Fruit fly (Drosophila melanogaster): ENCODE results near the gene hoip.

Gene hoip

dm6 chr2L:9728791-9729190 lies 29.2 kb downstream of the hoip start:
- TF ChIP-seq Blimp-1 (GFP tag; optimal IDR thresholded peaks at IDR 0.05) (peak; percentile 10), abd-A (tag; optimal IDR thresholded peaks at IDR 0.05) (peak; percentile 44), C15 (GFP tag; IDR thresholded peaks at IDR 0.05) (no peak), CG7745 (tag; optimal IDR thresholded peaks at IDR 0.05) (no peak), zen2 (GFP tag; IDR thresholded peaks at IDR 0.05; ENCODE audit: partially characterized antibody) (no peak), CG13894 (tag; optimal IDR thresholded peaks at IDR 0.05) (peak; percentile 76), vvl (GFP tag; IDR thresholded peaks at IDR 0.05) (peak; percentile 69), CG12769 (tag; optimal IDR thresholded peaks at IDR 0.05) (peak; percentile 70), Vsx1 (GFP tag; optimal IDR thresholded peaks at IDR 0.05) (peak; percentile 34), odd (GFP tag; optimal IDR thresholded peaks at IDR 0.05) (no peak), oc (tag; optimal IDR thresholded peaks at IDR 0.05) (peak; percentile 67), chinmo (GFP tag; IDR thresholded peaks at IDR 0.05; ENCODE audit: partially characterized antibody) (peak; percentile 75; the same call in 2 of the 4 replicates)

dm6 chr2L:9729618-9730284 lies 30.2 kb downstream of the hoip start, which contains the start of gene CG13116:
Gene CG13116 (plus strand): TSS chr2L:9729940.
- no peak for TF ChIP-seq NfI (GFP tag; optimal IDR thresholded peaks at IDR 0.05)
- TF ChIP-seq ac (GFP tag; optimal IDR thresholded peaks at IDR 0.05): no peak
- TF ChIP-seq CG9817 (tag; optimal IDR thresholded peaks at IDR 0.05): no peak
- peak; percentile 56 for TF ChIP-seq Ets65A (GFP tag)
- no peak for TF ChIP-seq Hmx (GFP tag; optimal IDR thresholded peaks at IDR 0.05)
- peak; percentile 70; the same call in 2 of the 3 replicates for TF ChIP-seq z (GFP tag; IDR thresholded peaks at IDR 0.05)
- no peak for TF ChIP-seq CG16779 (GFP tag; IDR thresholded peaks at IDR 0.05)
- peak; percentile 76 for TF ChIP-seq Deaf1 (tag; optimal IDR thresholded peaks at IDR 0.05)
- TF ChIP-seq CG12769 (tag; optimal IDR thresholded peaks at IDR 0.05): peak; percentile 18
- TF ChIP-seq BEAF-32 (GFP tag; optimal IDR thresholded peaks at IDR 0.05): no peak

- TF ChIP-seq CG31365 (tag; optimal IDR thresholded peaks at IDR 0.05): peak; percentile 93
- no peak for TF ChIP-seq YL-1 (GFP tag; optimal IDR thresholded peaks at IDR 0.05)
- 0 out of 3 replicates have a peak, but pooled peaks have one; percentile 33 for TF ChIP-seq CG6791 (GFP tag; IDR thresholded peaks at IDR 0.05; ENCODE audit: partially characterized antibody)
- TF ChIP-seq CG18262 (tag; optimal IDR thresholded peaks at IDR 0.05): no peak
- peak; percentile 28 for TF ChIP-seq zen (tag; optimal IDR thresholded peaks at IDR 0.05)
- peak in 1 of 2 experiments; percentile 23 for TF ChIP-seq Hr78 (GFP tag; optimal IDR thresholded peaks at IDR 0.05)
- no peak for TF ChIP-seq CG7745 (tag; optimal IDR thresholded peaks at IDR 0.05)
- peak; percentile 30 for TF ChIP-seq kni (GFP tag; optimal IDR thresholded peaks at IDR 0.05)
- 0 out of 2 replicates have a peak, but pooled peaks have one; percentile 16 for TF ChIP-seq nerfin-2 (GFP tag; IDR thresholded peaks at IDR 0.05; ENCODE audit: partially characterized antibody)
- peak; percentile 95 for TF ChIP-seq CG8478 (optimal IDR thresholded peaks at IDR 0.05)
- peak; percentile 12 for TF ChIP-seq ewg (GFP tag; optimal IDR thresholded peaks at IDR 0.05)
- TF ChIP-seq knrl (GFP tag; IDR thresholded peaks at IDR 0.05; ENCODE audit: partially characterized antibody): peak; percentile 29; the same call in 1 of the 3 replicates
- TF ChIP-seq CG2678 (tag; optimal IDR thresholded peaks at IDR 0.05): no peak
- TF ChIP-seq CG10321 (GFP tag; IDR thresholded peaks at IDR 0.05): 0 out of 2 replicates have a peak, but pooled peaks have one; percentile 23
- TF ChIP-seq Bdp1 (GFP tag; optimal IDR thresholded peaks at IDR 0.05): no peak
- TF ChIP-seq CG8290 (GFP tag; optimal IDR thresholded peaks at IDR 0.05): peak; percentile 35
- TF ChIP-seq CG8290 (tag; optimal IDR thresholded peaks at IDR 0.05): no peak
- TF ChIP-seq HLH3B (GFP tag; IDR thresholded peaks at IDR 0.05): 0 out of 2 replicates have a peak, but pooled peaks have one; percentile 14
- TF ChIP-seq Dfd (GFP tag; optimal IDR thresholded peaks at IDR 0.05): peak in 1 of 2 experiments; percentile 23
- peak; percentile 95 for TF ChIP-seq CG2199 (GFP tag; IDR thresholded peaks at IDR 0.05)
- no peak for TF ChIP-seq Spps (tag; optimal IDR thresholded peaks at IDR 0.05)
- TF ChIP-seq mirr (GFP tag; optimal IDR thresholded peaks at IDR 0.05): no peak
- peak; percentile 56 for TF ChIP-seq pita (GFP tag; optimal IDR thresholded peaks at IDR 0.05)
- peak; percentile 74 for TF ChIP-seq CG1832 (GFP tag; optimal IDR thresholded peaks at IDR 0.05)
- no peak for TF ChIP-seq Pdp1 (GFP tag; optimal IDR thresholded peaks at IDR 0.05)
- peak; percentile 11 for TF ChIP-seq trem (tag; optimal IDR thresholded peaks at IDR 0.05)
Measured at dm6 chr2L:9731269-9731668, 31.7 kb downstream of the hoip start.

Measured in whole organism, embryonic.